Fruit fly (Drosophila melanogaster): Measurements from ENCODE around the gene Nufip.

Gene Nufip

dm6 chr3L:18781653-18782629 is 33.8 kb upstream of the Nufip start (continued):
- peak; percentile 2 for TF ChIP-seq CG8944 (GFP tag; optimal IDR thresholded peaks at IDR 0.05)
- TF ChIP-seq CG18262 (tag; optimal IDR thresholded peaks at IDR 0.05), result peak; percentile 27
- TF ChIP-seq pzg (GFP tag; optimal IDR thresholded peaks at IDR 0.05), result no peak
- TF ChIP-seq CG4820 (GFP tag; optimal IDR thresholded peaks at IDR 0.05), result peak; percentile 23
- TF ChIP-seq Xbp1 (GFP tag; optimal IDR thresholded peaks at IDR 0.05), result peak; percentile 50
- TF ChIP-seq CG14667 (GFP tag; IDR thresholded peaks at IDR 0.05), result no peak
- no peak for TF ChIP-seq CG4617 (GFP tag; optimal IDR thresholded peaks at IDR 0.05; ENCODE audit: borderline replicate concordance)
- TF ChIP-seq vnd (GFP tag; IDR thresholded peaks at IDR 0.05; ENCODE audit: partially characterized antibody), result no peak
- TF ChIP-seq CG31388 (GFP tag; optimal IDR thresholded peaks at IDR 0.05), result no peak
- no peak for TF ChIP-seq CG4854 (GFP tag; optimal IDR thresholded peaks at IDR 0.05)
- peak; percentile 87 for TF ChIP-seq Oli (tag; optimal IDR thresholded peaks at IDR 0.05)
- no peak for TF ChIP-seq cas (GFP tag; IDR thresholded peaks at IDR 0.05)
- no peak for TF ChIP-seq fru (optimal IDR thresholded peaks at IDR 0.05)
- TF ChIP-seq CG11695 (GFP tag; IDR thresholded peaks at IDR 0.05), result peak; percentile 28; the same call in 1 of the 3 replicates
- TF ChIP-seq CG7987 (GFP tag; optimal IDR thresholded peaks at IDR 0.05), result no peak
- peak; percentile 27 for TF ChIP-seq HHEX (GFP tag; optimal IDR thresholded peaks at IDR 0.05)
- TF ChIP-seq CG17328 (GFP tag; IDR thresholded peaks at IDR 0.05), result peak; percentile 33; the same call in 1 of the 2 replicates
- TF ChIP-seq Neu2 (GFP tag; optimal IDR thresholded peaks at IDR 0.05; ENCODE audit: borderline replicate concordance), result no peak
- TF ChIP-seq repo (GFP tag; optimal IDR thresholded peaks at IDR 0.05), result no peak
- TF ChIP-seq CG9932 (GFP tag; IDR thresholded peaks at IDR 0.05), result no peak
- peak; percentile 55; the same call in 1 of the 2 replicates for TF ChIP-seq CG14014 (GFP tag; IDR thresholded peaks at IDR 0.05)
- TF ChIP-seq CG32772 (GFP tag; IDR thresholded peaks at IDR 0.05), result no peak
- no peak for TF ChIP-seq Mad (GFP tag; optimal IDR thresholded peaks at IDR 0.05)
- TF ChIP-seq Hr51 (GFP tag; optimal IDR thresholded peaks at IDR 0.05), result peak in 1 of 2 experiments; percentile 93
- peak; percentile 18 for TF ChIP-seq CG1603 (tag; optimal IDR thresholded peaks at IDR 0.05)
- TF ChIP-seq BtbVII (GFP tag; optimal IDR thresholded peaks at IDR 0.05), result peak; percentile 49
- TF ChIP-seq bowl (GFP tag; IDR thresholded peaks at IDR 0.05), result no peak
- TF ChIP-seq hb (GFP tag; IDR thresholded peaks at IDR 0.05; ENCODE audit: partially characterized antibody), result no peak
- peak; percentile 64; the same call in 2 of the 3 replicates for TF ChIP-seq tgo (GFP tag; IDR thresholded peaks at IDR 0.05)
- TF ChIP-seq Ets97D (GFP tag; optimal IDR thresholded peaks at IDR 0.05), result no peak
- TF ChIP-seq Dref (GFP tag; IDR thresholded peaks at IDR 0.05), result no peak
- TF ChIP-seq Fer1 (GFP tag; optimal IDR thresholded peaks at IDR 0.05), result peak; percentile 42
- TF ChIP-seq ash1 (GFP tag; optimal IDR thresholded peaks at IDR 0.05), result no peak
- no peak for TF ChIP-seq Hand (GFP tag; optimal IDR thresholded peaks at IDR 0.05)
- TF ChIP-seq bab2 (GFP tag; optimal IDR thresholded peaks at IDR 0.05), result peak; percentile 39
- no peak for TF ChIP-seq TFAM (GFP tag; optimal IDR thresholded peaks at IDR 0.05)
- TF ChIP-seq H2.0 (GFP tag; IDR thresholded peaks at IDR 0.05), result peak; percentile 36; the same call in 1 of the 2 replicates
- no peak for TF ChIP-seq Lpt (GFP tag; optimal IDR thresholded peaks at IDR 0.05)
- TF ChIP-seq ttk (GFP tag; IDR thresholded peaks at IDR 0.05), result 0 out of 2 replicates have a peak, but pooled peaks have one; percentile 18
- TF ChIP-seq Gug (GFP tag; IDR thresholded peaks at IDR 0.05), result no peak
- TF ChIP-seq nmo (GFP tag; optimal IDR thresholded peaks at IDR 0.05), result peak; percentile 74
- TF ChIP-seq Dek (tag; optimal IDR thresholded peaks at IDR 0.05), result peak; percentile 40
- TF ChIP-seq CG15696 (tag; optimal IDR thresholded peaks at IDR 0.05), result no peak
- TF ChIP-seq Atf-2 (GFP tag; optimal IDR thresholded peaks at IDR 0.05), result peak; percentile 23
- TF ChIP-seq Atf6 (GFP tag; IDR thresholded peaks at IDR 0.05), result peak; percentile 58; the same call in 1 of the 2 replicates
- no peak for TF ChIP-seq ham (GFP tag; IDR thresholded peaks at IDR 0.05)
- TF ChIP-seq CG8478 (optimal IDR thresholded peaks at IDR 0.05), result no peak
- no peak for TF ChIP-seq CG9797 (GFP tag; optimal IDR thresholded peaks at IDR 0.05)
- TF ChIP-seq NC2β (GFP tag; optimal IDR thresholded peaks at IDR 0.05), result no peak

All from whole organism, embryonic.